Fruit fly (Drosophila melanogaster) whole organism, embryonic: ENCODE data around the gene Ir87a.

Experiments used
- B-H1 ChIP-seq: fragments of 200-800 bp; sonication (Bioruptor generic); IDR thresholded peaks from 3 replicates; pipeline ENCODE4 v1.3.6; 2022; ENCODE audit warnings: missing biosample characterization, missing genetic modification characterization
- BEAF-32 ChIP-seq: fragments of 200-800 bp; sonication (Bioruptor generic); optimal IDR thresholded peaks from 3 replicates; lab custom pipeline; 2017; ENCODE audit warnings: missing biosample characterization, missing genetic modification characterization, mild to moderate bottlenecking, moderate library complexity, missing genetic modification reagents
- C15 ChIP-seq: fragments of 200-800 bp; sonication (Bioruptor generic); IDR thresholded peaks from 3 replicates; pipeline ENCODE4 v1.3.6; 2022; ENCODE audit warnings: missing biosample characterization, missing genetic modification characterization
- CG10959 ChIP-seq: fragments of 200-800 bp; sonication (Bioruptor generic); IDR thresholded peaks from 2 replicates; pipeline ENCODE4 v1.3.6; 2022; ENCODE audit warnings: missing biosample characterization, missing genetic modification characterization
- CG12071 ChIP-seq: fragments of 200-800 bp; sonication (Bioruptor generic); optimal IDR thresholded peaks from 3 replicates; lab custom pipeline; 2018; ENCODE audit warnings: missing biosample characterization, mild to moderate bottlenecking, missing genetic modification characterization
- CG14441 ChIP-seq: fragments of 200-800 bp; sonication (Bioruptor generic); IDR thresholded peaks from 2 replicates; pipeline ENCODE4 v1.3.6; 2022; ENCODE audit warnings: missing biosample characterization, missing genetic modification characterization
- CG17328 ChIP-seq: fragments of 200-800 bp; sonication (Bioruptor generic); IDR thresholded peaks from 2 replicates; pipeline ENCODE4 v1.3.6; 2022; ENCODE audit warnings: missing biosample characterization, missing genetic modification characterization
- CG17359 ChIP-seq: fragments of 200-800 bp; sonication (Bioruptor generic); optimal IDR thresholded peaks from 3 replicates; lab custom pipeline; 2018; ENCODE audit warnings: missing biosample characterization, mild to moderate bottlenecking, missing genetic modification characterization, moderate library complexity
- CG17361 ChIP-seq: fragments of 200-800 bp; sonication (Bioruptor generic); IDR thresholded peaks from 3 replicates; pipeline ENCODE4 v1.3.6; 2022; ENCODE audit warnings: missing biosample characterization, missing genetic modification characterization
- CG17385 ChIP-seq: fragments of 200-800 bp; sonication (Bioruptor generic); optimal IDR thresholded peaks from 3 replicates; lab custom pipeline; 2018; ENCODE audit warnings: missing biosample characterization, mild to moderate bottlenecking, missing genetic modification characterization
- CG2129 ChIP-seq: fragments of 200-800 bp; sonication (Bioruptor generic); IDR thresholded peaks from 2 replicates; pipeline ENCODE4 v1.3.6; 2022; ENCODE audit warnings: missing biosample characterization, missing genetic modification characterization; ENCODE audit not compliant: partially characterized antibody
- CG30020 ChIP-seq: fragments of 200-800 bp; optimal IDR thresholded peaks from 2 replicates; lab custom pipeline; 2019; ENCODE audit warnings: missing biosample characterization, mild to moderate bottlenecking, missing genetic modification characterization, moderate library complexity
- CG32532 ChIP-seq: fragments of 200-800 bp; sonication (Bioruptor generic); IDR thresholded peaks from 2 replicates; pipeline ENCODE4 v1.3.6; 2022; ENCODE audit warnings: missing biosample characterization, missing genetic modification characterization
- CG3847 ChIP-seq: fragments of 200-800 bp; sonication (Bioruptor generic); IDR thresholded peaks from 2 replicates; pipeline ENCODE4 v1.3.6; 2022; ENCODE audit warnings: missing biosample characterization, missing genetic modification characterization
- CG4424 ChIP-seq: fragments of 200-800 bp; sonication (Bioruptor generic); optimal IDR thresholded peaks from 3 replicates; lab custom pipeline; 2016; ENCODE audit warnings: missing biosample characterization, missing genetic modification characterization
- CG7357 ChIP-seq: fragments of 200-800 bp; sonication (Bioruptor generic); IDR thresholded peaks from 3 replicates; pipeline ENCODE4 v1.3.6; 2022; ENCODE audit warnings: missing biosample characterization, missing genetic modification characterization
- CG7556 ChIP-seq: fragments of 200-800 bp; sonication (Bioruptor generic); optimal IDR thresholded peaks from 2 replicates; lab custom pipeline; 2017; ENCODE audit warnings: missing biosample characterization, mild to moderate bottlenecking, missing genetic modification characterization
- CHES-1-like ChIP-seq: fragments of 200-800 bp; sonication (Bioruptor generic); optimal IDR thresholded peaks from 2 replicates; lab custom pipeline; 2016; ENCODE audit warnings: missing biosample characterization, missing genetic modification characterization
- CTCF ChIP-seq: fragments of 200-800 bp; sonication (Bioruptor generic); optimal IDR thresholded peaks from 2 replicates; lab custom pipeline; 2017; ENCODE audit warnings: missing biosample characterization, mild to moderate bottlenecking, missing genetic modification characterization, moderate library complexity
- CrebB ChIP-seq: fragments of 200-800 bp; sonication (Bioruptor generic); optimal IDR thresholded peaks from 3 replicates; lab custom pipeline; 2018; ENCODE audit warnings: missing biosample characterization, mild to moderate bottlenecking, missing genetic modification characterization
- Dip2 ChIP-seq: fragments of 200-800 bp; sonication (Bioruptor generic); IDR thresholded peaks from 2 replicates; pipeline ENCODE4 v1.3.6; 2022; ENCODE audit warnings: missing biosample characterization, missing genetic modification characterization
- Drgx ChIP-seq: fragments of 200-800 bp; sonication (Bioruptor generic); IDR thresholded peaks from 2 replicates; pipeline ENCODE4 v1.3.6; 2022; ENCODE audit warnings: missing biosample characterization, missing genetic modification characterization
- Eip74EF ChIP-seq, 2 experiments: fragments of 200-800 bp in 1 of 2; fragments of >200 bp in 1 of 2; sonication (Bioruptor generic) in 1 of 2; optimal IDR thresholded peaks; 2 replicates each; lab custom pipeline; 2017 to 2019; ENCODE audit warnings: missing biosample characterization in 2 of 2, missing genetic modification characterization in 2 of 2, mild to moderate bottlenecking in 1 of 2, moderate library complexity in 1 of 2
- MESR4 ChIP-seq: fragments of 200-800 bp; sonication (Bioruptor generic); optimal IDR thresholded peaks from 2 replicates; lab custom pipeline; 2018; ENCODE audit warnings: missing biosample characterization, mild to moderate bottlenecking, missing genetic modification characterization, moderate library complexity
- Mad ChIP-seq: fragments of 200-800 bp; sonication (Bioruptor generic); optimal IDR thresholded peaks from 2 replicates; lab custom pipeline; 2016; ENCODE audit warnings: missing biosample characterization, missing genetic modification characterization
- NC2β ChIP-seq: fragments of 200-800 bp; sonication (Bioruptor generic); optimal IDR thresholded peaks from 2 replicates; lab custom pipeline; 2016; ENCODE audit warnings: missing biosample characterization, missing genetic modification characterization
- Neu2 ChIP-seq: fragments of 200-800 bp; sonication (Bioruptor generic); optimal IDR thresholded peaks from 3 replicates; lab custom pipeline; 2016; ENCODE audit warnings: missing biosample characterization, missing genetic modification characterization, borderline replicate concordance
- Nf-YA ChIP-seq: fragments of 200-800 bp; sonication (Bioruptor generic); IDR thresholded peaks from 2 replicates; pipeline ENCODE4 v1.3.6; 2022; ENCODE audit warnings: missing biosample characterization, missing genetic modification characterization
- Sox102F ChIP-seq: fragments of 200-800 bp; sonication (Bioruptor generic); optimal IDR thresholded peaks from 2 replicates; lab custom pipeline; 2018; ENCODE audit warnings: missing biosample characterization, mild to moderate bottlenecking, missing genetic modification characterization, moderate library complexity
- Spps ChIP-seq: fragments of 200-800 bp; sonication (Bioruptor generic); optimal IDR thresholded peaks from 2 replicates; lab custom pipeline; 2018; ENCODE audit warnings: missing biosample characterization, mild to moderate bottlenecking, missing genetic modification characterization
- ab ChIP-seq: fragments of 200-800 bp; sonication (Bioruptor generic); optimal IDR thresholded peaks from 2 replicates; lab custom pipeline; 2016; ENCODE audit warnings: missing biosample characterization, missing genetic modification characterization
- ase ChIP-seq: fragments of 200-800 bp; sonication (Bioruptor generic); IDR thresholded peaks from 3 replicates; pipeline ENCODE4 v1.3.6; 2022; ENCODE audit warnings: missing biosample characterization, missing genetic modification characterization
- dpn ChIP-seq, 2 experiments: fragments of 200-800 bp; sonication (Bioruptor generic); optimal IDR thresholded peaks; 3 replicates each; lab custom pipeline; 2016; ENCODE audit warnings: missing biosample characterization in 2 of 2, missing genetic modification characterization in 2 of 2
- her ChIP-seq: fragments of 200-800 bp; sonication (Bioruptor generic); optimal IDR thresholded peaks from 2 replicates; lab custom pipeline; 2016; ENCODE audit warnings: missing biosample characterization, missing genetic modification characterization
- jumu ChIP-seq: fragments of 200-800 bp; sonication (Bioruptor generic); optimal IDR thresholded peaks from 3 replicates; lab custom pipeline; 2016; ENCODE audit warnings: missing biosample characterization, missing genetic modification characterization
- kay ChIP-seq: fragments of 200-800 bp; sonication (Bioruptor generic); optimal IDR thresholded peaks from 2 replicates; lab custom pipeline; 2016; ENCODE audit warnings: missing biosample characterization, missing genetic modification characterization
- mld ChIP-seq: fragments of 200-800 bp; sonication (Bioruptor generic); IDR thresholded peaks from 3 replicates; pipeline ENCODE4 v1.3.6; 2022; ENCODE audit warnings: missing biosample characterization, missing genetic modification characterization; ENCODE audit not compliant: partially characterized antibody
- nau ChIP-seq: fragments of 200-800 bp; sonication (Bioruptor generic); optimal IDR thresholded peaks from 3 replicates; lab custom pipeline; 2017; ENCODE audit warnings: missing biosample characterization, mild to moderate bottlenecking, missing genetic modification characterization, missing genetic modification reagents
- org-1 ChIP-seq: fragments of 200-800 bp; sonication (Bioruptor generic); optimal IDR thresholded peaks from 2 replicates; lab custom pipeline; 2017; ENCODE audit warnings: missing biosample characterization, missing genetic modification characterization
- pho ChIP-seq: fragments of 200-800 bp; sonication (Bioruptor generic); optimal IDR thresholded peaks from 2 replicates; lab custom pipeline; 2016; ENCODE audit warnings: missing biosample characterization, missing genetic modification characterization
- phol ChIP-seq: fragments of 200-800 bp; sonication (Bioruptor generic); optimal IDR thresholded peaks from 3 replicates; lab custom pipeline; 2018; ENCODE audit warnings: missing biosample characterization, mild to moderate bottlenecking, missing genetic modification characterization, moderate library complexity
- sima ChIP-seq: fragments of 200-800 bp; sonication (Bioruptor generic); optimal IDR thresholded peaks from 2 replicates; lab custom pipeline; 2016; ENCODE audit warnings: missing biosample characterization, missing genetic modification characterization
- slou ChIP-seq: fragments of 200-800 bp; sonication (Bioruptor generic); optimal IDR thresholded peaks from 3 replicates; lab custom pipeline; 2016; ENCODE audit warnings: missing biosample characterization, missing genetic modification characterization
- sna ChIP-seq: fragments of 200-800 bp; sonication (Bioruptor generic); IDR thresholded peaks from 2 replicates; pipeline ENCODE4 v1.3.6; 2022; ENCODE audit warnings: missing biosample characterization, missing genetic modification characterization; ENCODE audit not compliant: partially characterized antibody
- sr ChIP-seq: fragments of 200-800 bp; sonication (Bioruptor generic); IDR thresholded peaks from 3 replicates; pipeline ENCODE4 v1.3.6; 2022; ENCODE audit warnings: missing biosample characterization, missing genetic modification characterization
- tll ChIP-seq, 2 experiments: fragments of 200-800 bp in 1 of 2; fragments of >200 bp in 1 of 2; sonication (Bioruptor generic) in 1 of 2; optimal IDR thresholded peaks; 2 replicates each; lab custom pipeline; 2017 to 2019; ENCODE audit warnings: missing biosample characterization in 2 of 2, missing genetic modification characterization in 2 of 2, mild to moderate bottlenecking in 1 of 2, moderate library complexity in 1 of 2
- ttk ChIP-seq: fragments of 200-800 bp; sonication (Bioruptor generic); IDR thresholded peaks from 2 replicates; pipeline ENCODE4 v2.1.2; 2022; ENCODE audit warnings: missing biosample characterization, missing genetic modification characterization
- wor ChIP-seq: fragments of 200-800 bp; sonication (Bioruptor generic); IDR thresholded peaks from 2 replicates; pipeline ENCODE4 v1.3.6; 2022; ENCODE audit warnings: missing biosample characterization, missing genetic modification characterization
- z ChIP-seq: fragments of 200-800 bp; sonication (Bioruptor generic); IDR thresholded peaks from 3 replicates; pipeline ENCODE4 v1.3.6; 2022; ENCODE audit warnings: missing biosample characterization, missing genetic modification characterization

The Ir87a gene

dm6 chr3R:13400902-13401721, 19.0 kb upstream of the Ir87a start (continued):
- TF ChIP-seq ttk (peak; percentile 83), CG32532 (peak; percentile 89), Spps (tag; lab: Kevin White, UChicago) (peak; percentile 78), NC2β (peak; percentile 77), kay (GFP tag; lab: Kevin White, UChicago) (peak; percentile 69), Dip2 (GFP tag; lab: Robert Waterston, UW) (no peak), CG7357 (GFP tag; lab: Robert Waterston, UW) (peak; percentile 72; the same call in 2 of the 3 replicates), CHES-1-like (GFP tag; lab: Kevin White, UChicago) (peak; percentile 89), nau (GFP tag; lab: Kevin White, UChicago) (peak; percentile 76), z (GFP tag; lab: Robert Waterston, UW) (0 out of 3 replicates have a peak, but pooled peaks have one; percentile 45), B-H1 (GFP tag; lab: Robert Waterston, UW) (peak; percentile 73), CG10959 (GFP tag; lab: Robert Waterston, UW) (peak; percentile 32), sr (GFP tag; lab: Robert Waterston, UW) (no peak), wor (peak; percentile 83), CG14441 (GFP tag; lab: Robert Waterston, UW) (peak; percentile 84), org-1 (GFP tag; lab: Kevin White, UChicago) (peak; percentile 88), C15 (GFP tag; lab: Robert Waterston, UW) (peak; percentile 63; the same call in 1 of the 3 replicates), CG17328 (GFP tag; lab: Robert Waterston, UW) (peak; percentile 71), Drgx (GFP tag; lab: Robert Waterston, UW) (peak; percentile 81), ab (GFP tag; lab: Kevin White, UChicago) (peak; percentile 52), her (GFP tag; lab: Kevin White, UChicago) (peak; percentile 79), dpn (GFP tag; optimal IDR thresholded peaks at IDR 0.05; lab: Kevin White, UChicago) (peak; percentile 90 to 92), CG17361 (GFP tag; lab: Robert Waterston, UW) (peak; percentile 96), Neu2 (GFP tag; lab: Kevin White, UChicago) (peak; percentile 9), jumu (GFP tag; lab: Kevin White, UChicago) (peak; percentile 81), sima (GFP tag; lab: Kevin White, UChicago) (peak; percentile 57), Eip74EF (GFP tag; optimal IDR thresholded peaks at IDR 0.05; lab: Kevin White, UChicago) (peak in 1 of 2 experiments; percentile 92), phol (tag; lab: Kevin White, UChicago) (peak; percentile 92), CG30020 (tag; lab: Kevin White, UChicago) (peak; percentile 69), MESR4 (GFP tag; lab: Kevin White, UChicago) (peak; percentile 6), mld (GFP tag; lab: Robert Waterston, UW) (no peak), slou (GFP tag; lab: Kevin White, UChicago) (peak; percentile 77), CG12071 (peak; percentile 75), CG7556 (GFP tag; lab: Kevin White, UChicago) (peak; percentile 94), Sox102F (GFP tag; lab: Kevin White, UChicago) (peak; percentile 92), CG17359 (peak; percentile 82), CTCF (GFP tag; lab: Kevin White, UChicago) (peak; percentile 43), Nf-YA (GFP tag; lab: Robert Waterston, UW) (0 out of 2 replicates have a peak, but pooled peaks have one; percentile 14), CG4424 (GFP tag; lab: Kevin White, UChicago) (peak; percentile 86), pho (GFP tag; lab: Kevin White, UChicago) (peak; percentile 85), CG3847 (GFP tag; lab: Robert Waterston, UW) (peak; percentile 78), ase (GFP tag; lab: Robert Waterston, UW) (peak; percentile 66), CG17385 (GFP tag; lab: Kevin White, UChicago) (peak; percentile 87), tll (GFP tag; optimal IDR thresholded peaks at IDR 0.05; lab: Kevin White, UChicago) (no peak), sna (no peak; the same call in 1 of the 2 replicates), BEAF-32 (no peak), CrebB (tag; lab: Kevin White, UChicago) (peak; percentile 75), CG2129 (GFP tag; lab: Robert Waterston, UW) (no peak), Mad (GFP tag; lab: Kevin White, UChicago) (peak; percentile 80)
